Worm (Caenorhabditis elegans) whole organism, L1 larva: ENCODE measurements around the gene F29G9.1.

Experiments
- F16B12.6 ChIP-seq: fragments of 150-350 bp; optimal IDR thresholded peaks from 2 replicates; lab custom pipeline; 2014; ENCODE audit warnings: missing biosample characterization, missing genetic modification characterization
- aha-1 ChIP-seq: fragments of 150-350 bp; optimal IDR thresholded peaks from 2 replicates; lab custom pipeline; 2014; ENCODE audit warnings: missing biosample characterization, missing genetic modification characterization
- aly-2 ChIP-seq: fragments of 150-350 bp; optimal IDR thresholded peaks from 2 replicates; lab custom pipeline; 2014; ENCODE audit warnings: missing biosample characterization, missing genetic modification characterization
- blmp-1 ChIP-seq: fragments of 150-350 bp; optimal IDR thresholded peaks from 2 replicates; lab custom pipeline; 2014; ENCODE audit warnings: missing biosample characterization, missing genetic modification characterization
- ceh-8 ChIP-seq: fragments of 200-800 bp; sonication (Bioruptor generic); optimal IDR thresholded peaks from 2 replicates; lab custom pipeline; 2018; ENCODE audit warnings: mild to moderate bottlenecking, missing genetic modification characterization, moderate library complexity, missing compliant biosample characterization
- ceh-90 ChIP-seq: sonication (generic microtip); optimal IDR thresholded peaks from 2 replicates; lab custom pipeline; 2016; ENCODE audit warnings: missing genetic modification characterization, missing compliant biosample characterization
- dsc-1 ChIP-seq: sonication (generic microtip); optimal IDR thresholded peaks from 2 replicates; lab custom pipeline; 2016; ENCODE audit warnings: mild to moderate bottlenecking, missing genetic modification characterization, missing compliant biosample characterization
- efl-1 ChIP-seq, 4 experiments: fragments of 150-350 bp; optimal IDR thresholded peaks in 3 of 4; peaks in 1 of 4; 1 replicate in 1 of 4; 2 replicates in 3 of 4; lab custom pipeline; 2014; ENCODE audit warnings: missing biosample characterization in 2 of 4, missing genetic modification characterization in 2 of 4, missing genetic modification reagents in 2 of 4
- egl-13 ChIP-seq: sonication (generic microtip); optimal IDR thresholded peaks from 2 replicates; lab custom pipeline; 2016; ENCODE audit warnings: missing genotype, missing genetic modification reagents, missing genetic modification characterization, missing compliant biosample characterization
- elt-2 ChIP-seq: sonication (generic microtip); optimal IDR thresholded peaks from 2 replicates; lab custom pipeline; 2016; ENCODE audit warnings: missing genetic modification characterization, mild to moderate bottlenecking, inconsistent platforms, missing compliant biosample characterization, missing genetic modification reagents
- elt-3 ChIP-seq, 6 experiments: fragments of 150-350 bp in 1 of 6; sonication (generic microtip); optimal IDR thresholded peaks; 2 replicates each; lab custom pipeline; 2017 to 2018; ENCODE audit warnings: missing biosample characterization in 6 of 6, missing genetic modification characterization in 6 of 6, inconsistent platforms in 1 of 6
- ets-5 ChIP-seq: fragments of 200-800 bp; sonication (Bioruptor generic); IDR thresholded peaks from 2 replicates; pipeline ENCODE4 v1.3.6; 2022; ENCODE audit warnings: missing genetic modification characterization, missing compliant biosample characterization
- fkh-10 ChIP-seq: sonication (generic microtip); optimal IDR thresholded peaks from 2 replicates; lab custom pipeline; 2017; ENCODE audit warnings: missing biosample characterization, missing genetic modification reagents, missing genetic modification characterization
- fkh-4 ChIP-seq: sonication (generic microtip); optimal IDR thresholded peaks from 2 replicates; lab custom pipeline; 2016; ENCODE audit warnings: missing compliant biosample characterization, missing genetic modification characterization, borderline replicate concordance
- fkh-8 ChIP-seq: sonication (generic microtip); optimal IDR thresholded peaks from 2 replicates; lab custom pipeline; 2016; ENCODE audit warnings: mild to moderate bottlenecking, missing genetic modification characterization, missing compliant biosample characterization
- grh-1 ChIP-seq: fragments of 200-800 bp; sonication (Bioruptor generic); IDR thresholded peaks from 2 replicates; pipeline ENCODE4 v1.3.6; 2022; ENCODE audit warnings: missing genetic modification reagents, missing genetic modification characterization, missing compliant biosample characterization
- hlh-4 ChIP-seq: sonication (generic microtip); optimal IDR thresholded peaks from 2 replicates; lab custom pipeline; 2016; ENCODE audit warnings: mild to moderate bottlenecking, missing genetic modification characterization, missing compliant biosample characterization
- hpl-2 ChIP-seq: fragments of 150-350 bp; optimal IDR thresholded peaks from 2 replicates; lab custom pipeline; 2014; ENCODE audit warnings: missing biosample characterization, missing genetic modification reagents, missing genetic modification characterization
- isw-1 ChIP-seq: fragments of 200-800 bp; sonication (Bioruptor generic); IDR thresholded peaks from 2 replicates; pipeline ENCODE4 v1.3.6; 2022; ENCODE audit warnings: missing genetic modification characterization, missing compliant biosample characterization
- lin-13 ChIP-seq: fragments of 150-350 bp; optimal IDR thresholded peaks from 2 replicates; lab custom pipeline; 2014; ENCODE audit warnings: missing biosample characterization, missing genetic modification reagents, missing genetic modification characterization
- lin-14 ChIP-seq: fragments of 200-800 bp; sonication (Bioruptor generic); optimal IDR thresholded peaks from 2 replicates; lab custom pipeline; 2018; ENCODE audit warnings: mild to moderate bottlenecking, missing genetic modification characterization, moderate library complexity, missing compliant biosample characterization
- lin-15B ChIP-seq: fragments of 150-350 bp; sonication (generic microtip); optimal IDR thresholded peaks from 3 replicates; lab custom pipeline; 2014; ENCODE audit warnings: missing biosample characterization, missing genetic modification characterization
- lin-39 ChIP-seq: fragments of 150-350 bp; optimal IDR thresholded peaks from 2 replicates; lab custom pipeline; 2014; ENCODE audit warnings: missing biosample characterization, missing genetic modification reagents, missing genetic modification characterization
- lir-3 ChIP-seq: sonication (generic microtip); optimal IDR thresholded peaks from 2 replicates; lab custom pipeline; 2016; ENCODE audit warnings: mild to moderate bottlenecking, missing genetic modification characterization, moderate library complexity, missing compliant biosample characterization; ENCODE audit not compliant: poor library complexity
- mef-2 ChIP-seq: fragments of 150-350 bp; optimal IDR thresholded peaks from 2 replicates; lab custom pipeline; 2014; ENCODE audit warnings: missing biosample characterization, missing genetic modification characterization
- nhr-11 ChIP-seq: fragments of 150-350 bp; optimal IDR thresholded peaks from 2 replicates; lab custom pipeline; 2014; ENCODE audit warnings: missing biosample characterization, missing genetic modification characterization
- nhr-12 ChIP-seq: sonication (generic microtip); optimal IDR thresholded peaks from 2 replicates; lab custom pipeline; 2017; ENCODE audit warnings: missing biosample characterization, missing genetic modification characterization
- nhr-19 ChIP-seq: fragments of 200-800 bp; sonication (Bioruptor generic); conservative IDR thresholded peaks from 2 replicates; pipeline ENCODE4 v1.3.6; 2022; ENCODE audit warnings: missing genetic modification characterization, missing compliant biosample characterization
- nhr-20 ChIP-seq: sonication (generic microtip); optimal IDR thresholded peaks from 2 replicates; lab custom pipeline; 2016; ENCODE audit warnings: mild to moderate bottlenecking, missing genetic modification characterization, missing compliant biosample characterization
- nhr-237 ChIP-seq: fragments of 150-350 bp; optimal IDR thresholded peaks from 2 replicates; lab custom pipeline; 2014; ENCODE audit warnings: missing biosample characterization, missing genetic modification characterization
- nhr-28 ChIP-seq: fragments of 150-350 bp; optimal IDR thresholded peaks from 2 replicates; lab custom pipeline; 2014; ENCODE audit warnings: missing biosample characterization, missing genetic modification characterization
- nhr-47 ChIP-seq: sonication (generic microtip); optimal IDR thresholded peaks from 2 replicates; lab custom pipeline; 2016; ENCODE audit warnings: mild to moderate bottlenecking, missing genetic modification characterization, moderate library complexity, missing compliant biosample characterization
- nhr-71 ChIP-seq: sonication (generic microtip); optimal IDR thresholded peaks from 2 replicates; lab custom pipeline; 2016; ENCODE audit warnings: mild to moderate bottlenecking, missing genetic modification characterization, moderate library complexity, missing compliant biosample characterization
- pax-3 ChIP-seq: fragments of 200-800 bp; sonication (Bioruptor generic); optimal IDR thresholded peaks from 2 replicates; lab custom pipeline; 2018; ENCODE audit warnings: mild to moderate bottlenecking, missing genetic modification characterization, moderate library complexity, missing compliant biosample characterization
- rnt-1 ChIP-seq: sonication (generic microtip); optimal IDR thresholded peaks from 2 replicates; lab custom pipeline; 2016; ENCODE audit warnings: mild to moderate bottlenecking, missing genetic modification characterization, moderate library complexity, missing compliant biosample characterization
- skn-1 ChIP-seq: fragments of 150-350 bp; optimal IDR thresholded peaks from 2 replicates; lab custom pipeline; 2014; ENCODE audit warnings: missing biosample characterization, missing genetic modification characterization
- tbx-2 ChIP-seq: sonication (generic microtip); optimal IDR thresholded peaks from 2 replicates; lab custom pipeline; 2016; ENCODE audit warnings: missing genetic modification characterization, missing compliant biosample characterization
- tlp-1 ChIP-seq: fragments of 150-350 bp; optimal IDR thresholded peaks from 2 replicates; lab custom pipeline; 2014; ENCODE audit warnings: missing biosample characterization, missing genetic modification characterization
- unc-86 ChIP-seq: sonication (generic microtip); optimal IDR thresholded peaks from 2 replicates; lab custom pipeline; 2016; ENCODE audit warnings: missing genetic modification characterization, missing compliant biosample characterization
- unc-98 ChIP-seq: fragments of 200-800 bp; sonication (Bioruptor generic); IDR thresholded peaks from 2 replicates; pipeline ENCODE4 v1.3.6; 2022; ENCODE audit warnings: missing genetic modification characterization, missing compliant biosample characterization

Gene F29G9.1

DNA sequence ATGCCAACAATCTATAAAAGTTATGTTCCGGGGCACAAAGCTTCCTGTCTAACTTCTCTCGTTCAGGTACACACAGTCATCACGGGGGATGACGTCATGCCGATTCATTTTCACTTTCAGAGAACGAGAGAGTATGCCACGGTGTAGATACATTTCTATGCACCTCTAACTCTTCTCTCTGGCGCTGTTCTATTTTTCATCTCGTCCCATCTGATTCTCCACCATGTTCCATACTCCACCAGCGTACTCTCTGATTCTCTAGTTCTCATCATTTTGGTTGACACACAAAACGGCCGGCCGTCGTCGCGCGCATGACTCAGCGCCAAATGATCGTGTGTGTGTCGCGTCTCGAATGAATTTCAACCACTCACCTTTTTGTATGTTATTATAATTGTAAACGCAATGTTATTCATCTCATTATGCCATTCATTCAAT is 38.5 kb upstream of the F29G9.1 start (continued):
- TF ChIP-seq nhr-11 (tag; lab: Kevin White, UChicago) (peak; percentile 84), nhr-47 (tag; lab: Kevin White, UChicago) (peak; percentile 95), mef-2 (tag; lab: Kevin White, UChicago) (peak; percentile 80), nhr-71 (peak; percentile 98), unc-98 (no peak), aly-2 (peak; percentile 60), nhr-237 (tag; lab: Kevin White, UChicago) (peak; percentile 73), ceh-8 (GFP tag; lab: Kevin White, UChicago) (peak; percentile 75), pax-3 (tag; lab: Kevin White, UChicago) (peak; percentile 88), skn-1 (tag; lab: Kevin White, UChicago) (peak; percentile 85), aha-1 (tag; lab: Kevin White, UChicago) (peak; percentile 37), lin-14 (GFP tag; lab: Kevin White, UChicago) (peak; percentile 98), nhr-28 (no peak), lin-39 (tag; lab: Kevin White, UChicago) (peak; percentile 79), hpl-2 (peak; percentile 73), lir-3 (tag; lab: Kevin White, UChicago) (peak; percentile 83), nhr-12 (tag; lab: Kevin White, UChicago) (no peak), lin-13 (GFP tag; lab: Kevin White, UChicago) (peak; percentile 82), unc-86 (peak; percentile 82), fkh-8 (tag; lab: Kevin White, UChicago) (peak; percentile 97), ceh-90 (tag; lab: Kevin White, UChicago) (no peak), elt-2 (peak; percentile 97), efl-1 (optimal IDR thresholded peaks at IDR 0.05; lab: Kevin White, UChicago) (peak; percentile 82 to 92), efl-1 (GFP tag; optimal IDR thresholded peaks at IDR 0.05 in 1 of 2; lab: Kevin White, UChicago) (peak; percentile 56 to 94), lin-15B (tag; lab: Kevin White, UChicago) (no peak), fkh-10 (GFP tag; lab: Kevin White, UChicago) (peak; percentile 50), tlp-1 (tag; lab: Kevin White, UChicago) (no peak), nhr-19 (GFP tag; lab: Robert Waterston, UW) (peak; percentile 91), isw-1 (GFP tag; lab: Robert Waterston, UW) (peak; percentile 68), elt-3 (tag; optimal IDR thresholded peaks at IDR 0.05; lab: Kevin White, UChicago) (peak in 3 of 6 experiments; percentile 6 to 95 (median 94)), grh-1 (peak; percentile 80), dsc-1 (peak; percentile 86), blmp-1 (tag; lab: Kevin White, UChicago) (peak; percentile 99), nhr-20 (peak; percentile 98), F16B12.6 (tag; lab: Kevin White, UChicago) (peak; percentile 12), tbx-2 (tag; lab: Kevin White, UChicago) (peak; percentile 93)

- TF ChIP-seq lin-14 (GFP tag; lab: Kevin White, UChicago) (no peak), hlh-4 (tag; lab: Kevin White, UChicago) (peak; percentile 89)
Observed at ce11 chrV:6003301-6003700, 35.6 kb upstream of the F29G9.1 start, which contains the start of gene fos-1. Gene fos-1, plus strand, starts transcription at chrV:6003601.

- TF ChIP-seq elt-3 (tag; optimal IDR thresholded peaks at IDR 0.05; lab: Kevin White, UChicago), result no peak
- TF ChIP-seq egl-13 (tag; lab: Kevin White, UChicago), result no peak
- TF ChIP-seq tbx-2 (tag; lab: Kevin White, UChicago), result no peak
- TF ChIP-seq ets-5, result no peak
- no peak for TF ChIP-seq rnt-1
- TF ChIP-seq efl-1 (optimal IDR thresholded peaks at IDR 0.05; lab: Kevin White, UChicago), result no peak
- TF ChIP-seq efl-1 (GFP tag; optimal IDR thresholded peaks at IDR 0.05 in 1 of 2; lab: Kevin White, UChicago), result peak in 1 of 2 experiments; percentile 0
- TF ChIP-seq nhr-28, result no peak
- no peak for TF ChIP-seq dsc-1
- TF ChIP-seq fkh-4 (tag; lab: Kevin White, UChicago), result no peak
Observed at ce11 chrV:6007927-6008326, 31.0 kb upstream of the F29G9.1 start.
